Fruit fly (Drosophila melanogaster): ENCODE data around the gene CG31817.
A peak's percentile ranks its signal among the peaks of the same experiment; 100 is the strongest.

Gene CG31817

dm6 chr2L:16324833-16325232 is 12.9 kb downstream of the CG31817 start:
- no peak for TF ChIP-seq CG14711 (tag; optimal IDR thresholded peaks at IDR 0.05)
- no peak for TF ChIP-seq bab1 (GFP tag; optimal IDR thresholded peaks at IDR 0.05)
- peak; percentile 6 for TF ChIP-seq CG1620 (GFP tag; optimal IDR thresholded peaks at IDR 0.05)
- TF ChIP-seq pad (GFP tag; optimal IDR thresholded peaks at IDR 0.05): peak; percentile 88
- peak; percentile 23 for TF ChIP-seq Mnt (GFP tag; optimal IDR thresholded peaks at IDR 0.05)
- TF ChIP-seq toe (GFP tag; optimal IDR thresholded peaks at IDR 0.05): peak; percentile 30
- peak; percentile 30 for TF ChIP-seq cic (GFP tag; optimal IDR thresholded peaks at IDR 0.05)
- no peak for TF ChIP-seq cnc (optimal IDR thresholded peaks at IDR 0.05)
- TF ChIP-seq Crg-1 (GFP tag; optimal IDR thresholded peaks at IDR 0.05): peak; percentile 38
- TF ChIP-seq ovo (GFP tag; optimal IDR thresholded peaks at IDR 0.05): peak; percentile 86
- TF ChIP-seq tj (GFP tag; optimal IDR thresholded peaks at IDR 0.05): peak; percentile 83
- TF ChIP-seq CG12768 (GFP tag; optimal IDR thresholded peaks at IDR 0.05): peak; percentile 72
- no peak for TF ChIP-seq kay (GFP tag; ENCODE audit: borderline replicate concordance)
- TF ChIP-seq CG7101 (tag; optimal IDR thresholded peaks at IDR 0.05): no peak
- TF ChIP-seq CG5204 (GFP tag; optimal IDR thresholded peaks at IDR 0.05): no peak
- no peak for TF ChIP-seq CG11617 (GFP tag; optimal IDR thresholded peaks at IDR 0.05)
- peak; percentile 22 for TF ChIP-seq Hr96 (GFP tag; optimal IDR thresholded peaks at IDR 0.05)
- peak; percentile 41 for TF ChIP-seq CG33017 (tag; optimal IDR thresholded peaks at IDR 0.05)
- TF ChIP-seq Clk (GFP tag; optimal IDR thresholded peaks at IDR 0.05): peak; percentile 13
- no peak for TF ChIP-seq CG7045 (GFP tag; optimal IDR thresholded peaks at IDR 0.05)

DNA sequence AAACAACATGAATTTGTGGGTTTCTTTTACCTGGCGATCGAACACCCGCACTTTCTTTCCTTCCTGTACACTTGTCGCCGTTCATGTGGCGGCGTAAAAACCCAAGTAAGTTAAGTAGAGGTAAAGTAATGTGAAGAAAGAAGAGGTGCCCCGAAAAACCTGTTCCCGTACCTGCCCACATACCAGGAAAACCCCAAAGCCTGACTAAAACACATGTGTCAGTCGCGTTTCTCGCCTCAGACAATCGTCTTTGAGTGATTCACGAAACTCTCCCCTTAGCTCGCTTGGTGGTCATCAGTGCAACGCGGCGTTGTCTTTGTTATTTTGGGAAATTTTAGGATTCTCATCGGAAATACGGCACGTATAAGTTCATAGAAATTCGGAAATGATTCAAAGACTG is 14.1 kb downstream of the CG31817 start:
- no peak for TF ChIP-seq CG1620 (GFP tag; optimal IDR thresholded peaks at IDR 0.05)
- TF ChIP-seq CG7101 (tag; optimal IDR thresholded peaks at IDR 0.05): no peak
- TF ChIP-seq CG5204 (GFP tag; optimal IDR thresholded peaks at IDR 0.05): no peak
- no peak for TF ChIP-seq cic (GFP tag; optimal IDR thresholded peaks at IDR 0.05)
- TF ChIP-seq cnc (optimal IDR thresholded peaks at IDR 0.05): no peak
- no peak for TF ChIP-seq CG14711 (tag; optimal IDR thresholded peaks at IDR 0.05)
- no peak for TF ChIP-seq bab1 (GFP tag; optimal IDR thresholded peaks at IDR 0.05)
- no peak for TF ChIP-seq Clk (GFP tag; optimal IDR thresholded peaks at IDR 0.05)
- no peak for TF ChIP-seq ovo (GFP tag; optimal IDR thresholded peaks at IDR 0.05)
- TF ChIP-seq CG11617 (GFP tag; optimal IDR thresholded peaks at IDR 0.05): no peak
- no peak for TF ChIP-seq CG7045 (GFP tag; optimal IDR thresholded peaks at IDR 0.05)
- TF ChIP-seq Mnt (GFP tag; optimal IDR thresholded peaks at IDR 0.05): no peak

DNA sequence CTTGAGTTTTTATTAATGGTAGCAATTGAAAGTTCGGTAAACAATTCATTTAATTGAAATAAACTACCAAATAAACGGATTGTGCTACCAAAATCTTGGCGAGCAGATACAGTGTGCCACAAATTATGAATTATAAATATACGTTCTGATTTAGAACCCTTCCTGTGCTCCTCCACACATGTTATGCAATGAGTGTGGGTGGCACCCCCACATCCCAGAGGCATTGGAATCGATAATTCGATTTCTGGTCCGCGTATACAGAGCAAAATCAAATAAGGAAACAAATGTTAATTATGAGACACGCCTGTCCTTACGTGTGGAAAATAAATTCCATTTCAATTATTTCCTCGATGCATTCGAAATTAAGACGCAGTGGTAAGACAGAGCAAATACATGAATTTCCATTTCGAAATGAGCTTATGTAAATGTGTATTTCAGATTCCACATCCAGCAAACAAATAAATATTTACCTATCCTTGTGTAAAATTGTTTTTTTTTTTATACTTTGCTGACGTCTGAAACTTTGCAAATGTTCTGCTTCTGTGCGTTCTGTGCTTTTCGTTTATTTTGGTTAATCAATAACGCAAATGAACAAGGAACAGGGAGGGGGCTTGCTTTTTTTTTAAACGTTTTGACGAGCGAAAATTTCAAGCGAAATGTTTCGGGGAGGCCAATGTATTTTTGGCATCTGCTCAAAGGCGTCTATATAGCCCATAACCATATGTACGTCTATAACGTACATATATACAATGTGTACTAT is 15.6 kb downstream of the CG31817 start:
- TF ChIP-seq kay (GFP tag; ENCODE audit: borderline replicate concordance) (peak; percentile 22), CG7101 (tag; optimal IDR thresholded peaks at IDR 0.05) (no peak), CG11617 (GFP tag; optimal IDR thresholded peaks at IDR 0.05) (no peak)

DNA sequence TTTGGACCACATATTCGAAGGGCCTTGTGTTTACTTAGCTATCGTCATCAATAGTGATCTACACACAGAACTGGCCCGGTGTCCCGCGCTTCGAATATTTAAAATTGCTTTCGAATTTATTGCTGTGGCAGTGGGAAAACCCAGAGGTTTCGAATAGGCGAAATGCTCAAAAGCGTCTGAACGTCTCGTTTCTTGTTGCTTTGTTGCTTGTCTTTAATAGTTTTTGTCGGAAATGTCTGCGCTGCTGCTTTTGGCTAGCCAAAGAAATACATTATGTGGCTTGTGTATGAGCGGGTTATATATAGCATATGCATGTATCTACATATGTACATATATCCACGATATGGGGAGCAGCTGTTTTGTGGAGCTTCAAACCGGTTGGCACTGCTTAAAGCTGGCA is 16.5 kb downstream of the CG31817 start:
- TF ChIP-seq Hr96 (GFP tag; optimal IDR thresholded peaks at IDR 0.05): no peak
- no peak for TF ChIP-seq CG11617 (GFP tag; optimal IDR thresholded peaks at IDR 0.05)
- no peak for TF ChIP-seq pad (GFP tag; optimal IDR thresholded peaks at IDR 0.05)
- no peak for TF ChIP-seq CG5204 (GFP tag; optimal IDR thresholded peaks at IDR 0.05)
- TF ChIP-seq Clk (GFP tag; optimal IDR thresholded peaks at IDR 0.05): no peak

DNA sequence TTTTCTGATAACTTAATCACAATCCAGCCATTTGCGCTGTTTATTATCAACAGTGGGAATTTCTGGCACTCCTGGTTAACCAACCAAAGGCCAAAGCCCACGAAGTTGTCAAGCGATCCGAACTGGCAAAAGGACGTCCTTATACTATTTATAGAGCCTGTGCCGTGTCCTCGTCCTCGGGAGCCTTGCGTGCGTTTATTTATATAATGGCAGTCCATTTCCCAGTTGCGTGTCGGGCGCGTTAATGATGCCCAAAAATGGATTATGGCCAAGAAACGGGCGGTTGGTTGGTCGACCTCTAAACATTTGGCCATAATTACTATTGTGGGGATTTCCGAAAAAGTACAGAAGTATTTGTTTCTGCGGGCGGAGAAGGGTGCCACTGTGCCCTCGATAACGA is 17.3 kb downstream of the CG31817 start:
- TF ChIP-seq CG14711 (tag; optimal IDR thresholded peaks at IDR 0.05): no peak
- TF ChIP-seq cnc (optimal IDR thresholded peaks at IDR 0.05): no peak
- TF ChIP-seq Hr96 (GFP tag; optimal IDR thresholded peaks at IDR 0.05): no peak
- no peak for TF ChIP-seq kay (GFP tag; ENCODE audit: borderline replicate concordance)
- no peak for TF ChIP-seq bab1 (GFP tag; optimal IDR thresholded peaks at IDR 0.05)
- TF ChIP-seq CG1620 (GFP tag; optimal IDR thresholded peaks at IDR 0.05): no peak
- no peak for TF ChIP-seq CG7101 (tag; optimal IDR thresholded peaks at IDR 0.05)
- no peak for TF ChIP-seq Mnt (GFP tag; optimal IDR thresholded peaks at IDR 0.05)
- TF ChIP-seq CG12768 (GFP tag; optimal IDR thresholded peaks at IDR 0.05): no peak
- TF ChIP-seq CG7045 (GFP tag; optimal IDR thresholded peaks at IDR 0.05): no peak

DNA sequence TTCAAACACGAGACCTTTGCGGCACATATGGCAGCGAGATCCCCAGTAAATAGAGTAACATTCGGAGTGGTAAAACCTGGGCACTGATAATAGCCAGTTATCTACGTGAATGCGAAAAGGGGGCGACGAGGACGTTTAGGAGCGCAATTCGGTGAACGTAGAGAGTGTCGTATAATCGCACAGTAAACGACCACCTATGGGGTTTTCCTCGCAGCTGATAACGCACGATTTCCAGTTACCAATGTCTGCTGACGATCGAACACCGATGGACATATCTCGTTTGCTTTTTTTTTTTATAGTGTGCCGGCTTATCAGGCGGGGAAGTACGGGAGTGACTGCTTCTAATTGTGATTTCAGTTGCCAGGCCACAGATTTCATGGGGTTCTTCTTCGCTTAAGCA is 17.9 kb downstream of the CG31817 start:
- TF ChIP-seq cic (GFP tag; optimal IDR thresholded peaks at IDR 0.05) (peak; percentile 88), CG5204 (GFP tag; optimal IDR thresholded peaks at IDR 0.05) (no peak), tj (GFP tag; optimal IDR thresholded peaks at IDR 0.05) (peak; percentile 22), Clk (GFP tag; optimal IDR thresholded peaks at IDR 0.05) (peak; percentile 32), CG12768 (GFP tag; optimal IDR thresholded peaks at IDR 0.05) (peak; percentile 52), bab1 (GFP tag; optimal IDR thresholded peaks at IDR 0.05) (no peak), CG7101 (tag; optimal IDR thresholded peaks at IDR 0.05) (no peak), Mnt (GFP tag; optimal IDR thresholded peaks at IDR 0.05) (peak; percentile 45), CG33017 (tag; optimal IDR thresholded peaks at IDR 0.05) (peak; percentile 36), pad (GFP tag; optimal IDR thresholded peaks at IDR 0.05) (peak; percentile 14), kay (GFP tag; ENCODE audit: borderline replicate concordance) (peak; percentile 82), CG7045 (GFP tag; optimal IDR thresholded peaks at IDR 0.05) (peak; percentile 20)
